Worm (Caenorhabditis elegans) whole organism, early embryonic: ENCODE results near the gene pde-2.

ENCODE experiments used
- B0310.2 ChIP-seq: sonication (generic microtip); optimal IDR thresholded peaks from 2 replicates; lab custom pipeline; 2016; ENCODE audit warnings: mild to moderate bottlenecking, missing genetic modification characterization, missing compliant biosample characterization
- F13C5.2 ChIP-seq: sonication (generic microtip); optimal IDR thresholded peaks from 2 replicates; lab custom pipeline; 2017; ENCODE audit warnings: mild to moderate bottlenecking, missing genetic modification characterization, inconsistent platforms, missing compliant biosample characterization
- ama-1 ChIP-seq: fragments of 150-350 bp; optimal IDR thresholded peaks from 2 replicates; lab custom pipeline; 2014
- ceh-13 ChIP-seq: fragments of 200-800 bp; sonication (Bioruptor generic); optimal IDR thresholded peaks from 2 replicates; lab custom pipeline; 2018; ENCODE audit warnings: mild to moderate bottlenecking, missing genetic modification characterization, missing compliant biosample characterization
- ceh-36 ChIP-seq: sonication (generic microtip); optimal IDR thresholded peaks from 2 replicates; lab custom pipeline; 2016; ENCODE audit warnings: missing genetic modification characterization, inconsistent platforms, missing compliant biosample characterization
- ets-7 ChIP-seq: sonication (generic microtip); optimal IDR thresholded peaks from 2 replicates; lab custom pipeline; 2016; ENCODE audit warnings: missing genotype, missing genetic modification characterization, missing compliant biosample characterization
- flt-1 ChIP-seq: fragments of 200-800 bp; sonication (Bioruptor generic); IDR thresholded peaks from 2 replicates; pipeline ENCODE4 v1.3.6; 2022; ENCODE audit warnings: missing genetic modification characterization, missing compliant biosample characterization
- hmbx-1 ChIP-seq: sonication (generic microtip); optimal IDR thresholded peaks from 2 replicates; lab custom pipeline; 2016; ENCODE audit warnings: mild to moderate bottlenecking, missing genetic modification characterization, missing compliant biosample characterization
- hnd-1 ChIP-seq: sonication (generic microtip); optimal IDR thresholded peaks from 2 replicates; lab custom pipeline; 2016; ENCODE audit warnings: missing genetic modification characterization, missing compliant biosample characterization
- pes-1 ChIP-seq: fragments of 200-800 bp; sonication (Bioruptor generic); IDR thresholded peaks from 2 replicates; pipeline ENCODE4 v1.3.6; 2022; ENCODE audit warnings: missing genetic modification reagents, missing genetic modification characterization, missing compliant biosample characterization
- sea-1 ChIP-seq: fragments of 200-800 bp; sonication (Bioruptor generic); conservative IDR thresholded peaks from 2 replicates; pipeline ENCODE4 v1.3.6; 2022; ENCODE audit warnings: missing genetic modification characterization, missing compliant biosample characterization
- tbx-37 ChIP-seq: fragments of 200-800 bp; sonication (Bioruptor generic); conservative IDR thresholded peaks from 2 replicates; pipeline ENCODE4 v1.3.6; 2022; ENCODE audit warnings: missing genetic modification reagents, missing genetic modification characterization, missing compliant biosample characterization
- tra-4 ChIP-seq: sonication (generic microtip); optimal IDR thresholded peaks from 2 replicates; lab custom pipeline; 2017; ENCODE audit warnings: missing genetic modification characterization, missing compliant biosample characterization

DNA sequence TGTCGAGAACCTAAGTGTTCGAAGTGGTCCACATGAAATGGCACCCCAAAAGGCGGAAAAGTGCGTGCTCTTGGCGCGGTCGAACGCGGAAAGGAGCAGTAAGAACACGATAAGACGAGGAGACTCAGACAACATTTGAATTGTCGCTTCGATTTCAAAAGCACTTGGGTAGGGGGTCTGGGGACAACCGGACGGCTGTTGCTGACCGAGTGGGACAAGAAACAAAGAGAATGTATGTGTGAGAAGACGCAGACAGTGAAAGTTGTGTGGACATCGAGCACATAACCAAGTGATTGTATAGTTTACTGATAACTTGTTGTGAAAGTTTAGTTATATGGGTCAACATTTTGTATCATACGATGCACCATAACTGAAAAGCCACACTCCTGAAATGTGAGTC is 25.5 kb upstream of the pde-2 start:
- TF ChIP-seq ama-1 = no peak
- TF ChIP-seq ets-7 (tag; lab: Kevin White, UChicago) = no peak
- TF ChIP-seq F13C5.2 (tag; lab: Kevin White, UChicago) = no peak
- no peak for TF ChIP-seq ceh-36 (tag; lab: Kevin White, UChicago)
- TF ChIP-seq tbx-37 (GFP tag; lab: Robert Waterston, UW) = no peak
- no peak for TF ChIP-seq sea-1 (GFP tag; lab: Robert Waterston, UW)
- TF ChIP-seq hnd-1 (tag; lab: Kevin White, UChicago) = no peak
- TF ChIP-seq flt-1 (GFP tag; lab: Robert Waterston, UW) = no peak
- no peak for TF ChIP-seq tra-4 (tag; lab: Kevin White, UChicago)
- no peak for TF ChIP-seq hmbx-1 (tag; lab: Kevin White, UChicago)
- no peak for TF ChIP-seq B0310.2 (tag; lab: Kevin White, UChicago)
- no peak for TF ChIP-seq pes-1
- no peak for TF ChIP-seq ceh-13 (GFP tag; lab: Kevin White, UChicago)
